Fruit fly (Drosophila melanogaster) whole organism, embryonic: Measurements from ENCODE around the gene SrpRbeta.

Source experiments
- Bgb ChIP-seq: fragments of 200-800 bp; sonication (Bioruptor generic); IDR thresholded peaks from 2 replicates; pipeline ENCODE4 v1.3.6; 2022; ENCODE audit warnings: missing biosample characterization, missing genetic modification characterization; ENCODE audit not compliant: partially characterized antibody
- CG10147 ChIP-seq: fragments of 200-800 bp; sonication (Bioruptor generic); optimal IDR thresholded peaks from 2 replicates; lab custom pipeline; 2019; ENCODE audit warnings: missing biosample characterization, mild to moderate bottlenecking, missing genetic modification characterization, moderate library complexity
- CG3163 ChIP-seq: fragments of 200-800 bp; sonication (Bioruptor generic); optimal IDR thresholded peaks from 3 replicates; lab custom pipeline; 2016; ENCODE audit warnings: missing biosample characterization, missing genetic modification characterization
- CG6813 ChIP-seq: fragments of 200-800 bp; sonication (Bioruptor generic); optimal IDR thresholded peaks from 2 replicates; lab custom pipeline; 2017; ENCODE audit warnings: missing biosample characterization, missing genetic modification characterization, mild to moderate bottlenecking, moderate library complexity, missing genetic modification reagents
- CG6854 ChIP-seq: fragments of 200-800 bp; sonication (Bioruptor generic); optimal IDR thresholded peaks from 3 replicates; lab custom pipeline; 2017; ENCODE audit warnings: missing biosample characterization, mild to moderate bottlenecking, missing genetic modification characterization
- Oli ChIP-seq: fragments of 200-800 bp; sonication (Bioruptor generic); optimal IDR thresholded peaks from 2 replicates; lab custom pipeline; 2018; ENCODE audit warnings: missing biosample characterization, mild to moderate bottlenecking, missing genetic modification characterization, moderate library complexity
- schlank ChIP-seq: fragments of 200-800 bp; sonication (Bioruptor generic); optimal IDR thresholded peaks from 2 replicates; lab custom pipeline; 2018; ENCODE audit warnings: missing biosample characterization, mild to moderate bottlenecking, missing genetic modification characterization

DNA sequence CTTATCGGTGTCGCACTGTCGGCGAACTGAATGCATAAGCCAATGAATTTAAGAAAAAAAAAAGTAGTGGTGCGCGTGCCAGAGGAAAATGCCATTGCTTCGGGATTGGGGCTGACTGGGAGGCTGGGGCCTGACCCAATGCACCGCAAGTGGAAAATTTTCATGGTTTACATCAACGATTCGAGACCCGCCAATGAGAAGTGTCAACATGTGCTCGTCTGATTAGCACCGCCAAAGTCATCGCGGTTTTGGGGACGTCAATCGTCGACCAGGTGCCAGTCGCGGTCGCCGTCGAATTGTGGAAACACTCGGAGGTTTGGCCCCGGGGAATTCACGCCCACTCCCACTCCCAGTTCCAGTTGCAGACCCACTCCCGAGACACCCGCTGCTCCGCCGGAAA, 36.3 kb downstream of the SrpRbeta start:
- no peak for TF ChIP-seq CG6854
- no peak for TF ChIP-seq Oli (tag; lab: Kevin White, UChicago)
- TF ChIP-seq CG6813 (GFP tag; lab: Kevin White, UChicago): peak; percentile 52
- no peak for TF ChIP-seq CG3163 (GFP tag; lab: Kevin White, UChicago)
- TF ChIP-seq Bgb: no peak
- no peak for TF ChIP-seq schlank (tag; lab: Kevin White, UChicago)
- no peak for TF ChIP-seq CG10147
